Worm (Caenorhabditis elegans) whole organism, midembryonic: ENCODE data around the gene Y39A1A.9.

Experiments used
- T22C8.4 ChIP-seq: fragments of 200-800 bp; sonication (Bioruptor generic); IDR thresholded peaks from 2 replicates; pipeline ENCODE4 v1.3.6; 2022; ENCODE audit warnings: missing genetic modification characterization, missing compliant biosample characterization
- cog-1 ChIP-seq: sonication (generic microtip); optimal IDR thresholded peaks from 2 replicates; lab custom pipeline; 2016; ENCODE audit warnings: missing genetic modification characterization, missing compliant biosample characterization
- med-1 ChIP-seq: sonication (generic microtip); optimal IDR thresholded peaks from 2 replicates; lab custom pipeline; 2017; ENCODE audit warnings: missing genetic modification characterization, mild to moderate bottlenecking, missing compliant biosample characterization, antibody characterized with exemption, missing genetic modification reagents; ENCODE audit not compliant: insufficient read depth
- ref-1 ChIP-seq: fragments of 200-800 bp; sonication (Bioruptor generic); conservative IDR thresholded peaks from 2 replicates; pipeline ENCODE4 v1.3.6; 2022; ENCODE audit warnings: missing genetic modification reagents, missing genetic modification characterization, missing compliant biosample characterization
- tab-1 ChIP-seq: fragments of 200-800 bp; sonication (Bioruptor generic); IDR thresholded peaks from 2 replicates; pipeline ENCODE4 v1.3.6; 2022; ENCODE audit warnings: missing genetic modification characterization, missing compliant biosample characterization

DNA sequence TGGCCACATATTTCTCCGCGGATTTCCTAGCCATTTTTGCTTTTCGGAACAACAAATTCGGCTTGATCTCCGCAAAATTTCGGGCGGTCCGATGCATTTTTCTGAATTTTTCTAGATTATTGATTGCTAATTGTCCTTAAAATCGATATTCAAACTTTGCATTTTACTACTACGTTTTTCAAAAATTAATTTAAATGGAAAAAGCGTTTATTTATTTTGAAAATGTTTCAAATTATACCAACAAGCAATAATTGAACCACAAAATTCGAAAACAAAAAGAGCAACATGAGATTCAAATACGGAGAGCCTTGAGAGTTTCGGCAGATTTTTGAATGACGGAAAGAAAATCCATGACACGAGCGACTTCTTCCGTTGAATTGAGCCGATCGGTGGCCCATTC lies 38.2 kb downstream of the Y39A1A.9 start, which contains the start of gene Y45F3A.9:
- no peak for TF ChIP-seq med-1 (GFP tag; lab: Kevin White, UChicago)
- no peak for TF ChIP-seq ref-1 (GFP tag; lab: Robert Waterston, UW)
- no peak for TF ChIP-seq cog-1 (tag; lab: Kevin White, UChicago)
- no peak for TF ChIP-seq tab-1 (GFP tag; lab: Robert Waterston, UW)
- TF ChIP-seq T22C8.4 (GFP tag; lab: Robert Waterston, UW), result no peak
